Fruit fly (Drosophila melanogaster) whole organism, adult: ENCODE results near the gene CG43816.

Experiments
- CG12768 ChIP-seq: fragments of 200-800 bp; sonication (Bioruptor generic); optimal IDR thresholded peaks from 2 replicates; lab custom pipeline; 2017; ENCODE audit warnings: missing biosample characterization, missing genetic modification characterization, mild to moderate bottlenecking, moderate library complexity, missing genetic modification reagents
- CG7101 ChIP-seq: fragments of 200-800 bp; sonication (Bioruptor generic); optimal IDR thresholded peaks from 2 replicates; lab custom pipeline; 2018; ENCODE audit warnings: missing biosample characterization, mild to moderate bottlenecking, missing genetic modification characterization, moderate library complexity
- Crg-1 ChIP-seq: fragments of 200-800 bp; sonication (Bioruptor generic); optimal IDR thresholded peaks from 2 replicates; lab custom pipeline; 2016; ENCODE audit warnings: missing biosample characterization, missing genetic modification characterization
- ovo ChIP-seq: fragments of 200-800 bp; sonication (Bioruptor generic); optimal IDR thresholded peaks from 2 replicates; lab custom pipeline; 2016; ENCODE audit warnings: missing biosample characterization, missing genetic modification characterization
- tj ChIP-seq: fragments of 200-800 bp; sonication (Bioruptor generic); optimal IDR thresholded peaks from 3 replicates; lab custom pipeline; 2017; ENCODE audit warnings: missing biosample characterization, mild to moderate bottlenecking, missing genetic modification characterization, moderate library complexity

DNA sequence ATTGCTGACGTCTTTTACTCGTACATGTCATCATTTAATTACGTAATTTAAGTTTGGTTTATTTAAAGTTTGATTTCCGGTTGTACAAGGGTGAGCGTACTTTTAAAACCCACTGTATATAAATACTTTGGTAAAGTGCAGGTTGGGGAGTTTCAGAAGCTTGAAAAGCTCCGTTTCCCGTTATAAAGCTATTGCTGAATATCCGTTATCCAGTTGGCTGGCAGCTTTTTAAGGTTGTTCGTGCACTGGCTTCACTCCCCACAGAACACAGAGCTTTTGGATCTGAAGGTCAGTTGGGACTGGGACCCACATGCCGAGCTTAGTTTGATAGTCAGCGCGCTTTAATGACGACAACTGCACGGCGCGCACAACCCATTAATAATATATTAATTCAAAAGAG is 37.6 kb downstream of the CG43816 start, which contains the start of the genes BicC and CG45084:
- TF ChIP-seq ovo (peak; percentile 93), CG7101 (tag; lab: Kevin White, UChicago) (no peak), CG12768 (GFP tag; lab: Kevin White, UChicago) (no peak), tj (GFP tag; lab: Kevin White, UChicago) (no peak), Crg-1 (GFP tag; lab: Kevin White, UChicago) (no peak)
